Worm (Caenorhabditis elegans): ENCODE results near the gene dyn-1.

dyn-1 gene

DNA sequence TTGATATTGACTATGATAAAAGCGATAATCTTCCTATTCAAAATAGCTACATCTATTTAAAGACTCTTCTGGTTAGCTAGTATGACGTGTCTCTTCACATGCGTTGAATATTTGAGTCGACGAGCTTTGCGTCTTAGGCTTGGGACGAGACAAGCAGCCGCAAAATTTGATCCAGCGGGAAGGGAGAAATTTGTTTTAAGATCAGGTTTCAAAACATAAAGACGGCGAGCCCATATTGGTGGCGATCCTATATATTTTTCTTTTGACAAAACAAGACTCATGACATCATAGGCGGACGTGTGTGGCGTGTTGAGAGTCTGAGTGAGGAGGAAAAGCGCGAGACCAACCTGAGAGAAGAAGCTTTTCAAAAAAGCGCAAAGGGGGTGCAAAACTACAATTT, 23.2 kb upstream of the dyn-1 start:
- no peak for TF ChIP-seq ref-1 (GFP tag; conservative IDR thresholded peaks at IDR 0.05)
- no peak for TF ChIP-seq ztf-23 (GFP tag; IDR thresholded peaks at IDR 0.05)
- no peak for TF ChIP-seq ztf-29 (GFP tag; IDR thresholded peaks at IDR 0.05)
- no peak for TF ChIP-seq cog-1 (tag; optimal IDR thresholded peaks at IDR 0.05)
- TF ChIP-seq klf-2 (GFP tag; conservative IDR thresholded peaks at IDR 0.05), result no peak
- TF ChIP-seq med-1 (GFP tag; optimal IDR thresholded peaks at IDR 0.05; ENCODE audit: insufficient read depth), result no peak
- TF ChIP-seq tab-1 (GFP tag; IDR thresholded peaks at IDR 0.05), result no peak
- no peak for TF ChIP-seq flt-1 (GFP tag; IDR thresholded peaks at IDR 0.05)
- TF ChIP-seq T22C8.4 (GFP tag; IDR thresholded peaks at IDR 0.05), result no peak

DNA sequence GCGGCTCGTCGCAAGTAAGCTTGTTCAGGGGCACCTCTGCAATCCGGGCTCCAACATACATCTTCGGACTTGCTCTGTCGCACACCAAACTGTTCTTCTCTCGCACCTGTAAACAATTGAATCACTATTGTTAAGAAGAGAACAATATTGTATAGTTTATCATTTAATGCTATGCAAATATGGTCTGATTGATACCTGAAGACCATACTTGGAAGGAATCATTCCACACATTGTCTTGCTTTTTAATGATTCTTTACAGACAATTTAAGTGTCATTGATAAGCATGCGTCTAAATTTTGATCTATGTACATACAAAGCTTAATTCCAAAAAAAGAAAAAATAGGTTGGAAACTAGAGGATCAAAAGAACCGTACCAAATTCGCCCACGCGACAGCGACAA, 21.7 kb upstream of the dyn-1 start:
- TF ChIP-seq med-1 (GFP tag; optimal IDR thresholded peaks at IDR 0.05; ENCODE audit: insufficient read depth), result no peak
- no peak for TF ChIP-seq ref-1 (GFP tag; conservative IDR thresholded peaks at IDR 0.05)
- no peak for TF ChIP-seq klf-2 (GFP tag; conservative IDR thresholded peaks at IDR 0.05)
- TF ChIP-seq cog-1 (tag; optimal IDR thresholded peaks at IDR 0.05), result no peak
- no peak for TF ChIP-seq ztf-29 (GFP tag; IDR thresholded peaks at IDR 0.05)
- no peak for TF ChIP-seq flt-1 (GFP tag; IDR thresholded peaks at IDR 0.05)
- TF ChIP-seq T22C8.4 (GFP tag; IDR thresholded peaks at IDR 0.05), result no peak
- no peak for TF ChIP-seq tab-1 (GFP tag; IDR thresholded peaks at IDR 0.05)
- no peak for TF ChIP-seq ztf-23 (GFP tag; IDR thresholded peaks at IDR 0.05)

DNA sequence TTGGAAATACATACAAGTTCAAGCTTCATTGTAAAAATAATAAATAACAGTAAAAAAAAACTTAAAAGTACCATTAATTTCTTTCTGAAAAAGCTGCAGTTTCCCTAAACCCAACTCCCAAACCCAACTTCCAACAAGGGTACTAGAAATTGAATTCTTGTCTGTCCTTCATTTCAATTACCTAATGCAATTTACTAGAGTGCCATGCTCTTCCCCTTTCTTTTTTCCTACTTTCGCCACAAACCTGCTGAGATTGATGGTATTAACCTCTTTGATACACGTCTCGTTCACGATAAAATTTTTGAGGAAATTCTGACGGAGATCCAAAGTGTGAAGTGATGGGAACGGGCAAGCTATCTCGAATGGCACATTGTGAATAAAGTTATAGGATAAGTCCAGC, 20.8 kb upstream of the dyn-1 start:
- no peak for TF ChIP-seq klf-2 (GFP tag; conservative IDR thresholded peaks at IDR 0.05)
- no peak for TF ChIP-seq flt-1 (GFP tag; IDR thresholded peaks at IDR 0.05)
- TF ChIP-seq tab-1 (GFP tag; IDR thresholded peaks at IDR 0.05), result no peak
- TF ChIP-seq cog-1 (tag; optimal IDR thresholded peaks at IDR 0.05), result no peak
- no peak for TF ChIP-seq ztf-23 (GFP tag; IDR thresholded peaks at IDR 0.05)
- no peak for TF ChIP-seq med-1 (GFP tag; optimal IDR thresholded peaks at IDR 0.05; ENCODE audit: insufficient read depth)
- no peak for TF ChIP-seq ref-1 (GFP tag; conservative IDR thresholded peaks at IDR 0.05)
- no peak for TF ChIP-seq ztf-29 (GFP tag; IDR thresholded peaks at IDR 0.05)
- TF ChIP-seq T22C8.4 (GFP tag; IDR thresholded peaks at IDR 0.05), result no peak

DNA sequence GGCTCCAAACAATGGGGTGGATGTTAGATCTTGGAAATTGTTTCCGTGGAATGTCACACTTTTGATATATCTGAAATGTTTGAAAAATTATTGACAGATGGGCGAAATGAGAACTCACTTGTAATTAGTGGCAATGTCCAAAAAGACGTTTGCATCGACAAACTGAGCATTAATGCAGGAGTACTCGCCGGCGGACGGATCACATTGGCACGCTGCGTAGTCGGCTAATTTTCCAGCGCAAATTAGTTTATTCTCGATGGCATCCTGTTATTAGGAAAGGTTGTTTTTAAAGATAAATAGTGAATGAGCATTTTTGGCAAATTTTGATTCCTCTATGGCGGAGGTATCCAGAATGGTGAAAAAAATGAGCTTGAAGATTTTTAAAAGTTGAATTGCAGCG, 17.9 kb upstream of the dyn-1 start:
- TF ChIP-seq flt-1 (GFP tag; IDR thresholded peaks at IDR 0.05) (no peak), med-1 (GFP tag; optimal IDR thresholded peaks at IDR 0.05; ENCODE audit: insufficient read depth) (no peak), ztf-23 (GFP tag; IDR thresholded peaks at IDR 0.05) (no peak), ref-1 (GFP tag; conservative IDR thresholded peaks at IDR 0.05) (no peak), tab-1 (GFP tag; IDR thresholded peaks at IDR 0.05) (no peak), ztf-29 (GFP tag; IDR thresholded peaks at IDR 0.05) (no peak)

DNA sequence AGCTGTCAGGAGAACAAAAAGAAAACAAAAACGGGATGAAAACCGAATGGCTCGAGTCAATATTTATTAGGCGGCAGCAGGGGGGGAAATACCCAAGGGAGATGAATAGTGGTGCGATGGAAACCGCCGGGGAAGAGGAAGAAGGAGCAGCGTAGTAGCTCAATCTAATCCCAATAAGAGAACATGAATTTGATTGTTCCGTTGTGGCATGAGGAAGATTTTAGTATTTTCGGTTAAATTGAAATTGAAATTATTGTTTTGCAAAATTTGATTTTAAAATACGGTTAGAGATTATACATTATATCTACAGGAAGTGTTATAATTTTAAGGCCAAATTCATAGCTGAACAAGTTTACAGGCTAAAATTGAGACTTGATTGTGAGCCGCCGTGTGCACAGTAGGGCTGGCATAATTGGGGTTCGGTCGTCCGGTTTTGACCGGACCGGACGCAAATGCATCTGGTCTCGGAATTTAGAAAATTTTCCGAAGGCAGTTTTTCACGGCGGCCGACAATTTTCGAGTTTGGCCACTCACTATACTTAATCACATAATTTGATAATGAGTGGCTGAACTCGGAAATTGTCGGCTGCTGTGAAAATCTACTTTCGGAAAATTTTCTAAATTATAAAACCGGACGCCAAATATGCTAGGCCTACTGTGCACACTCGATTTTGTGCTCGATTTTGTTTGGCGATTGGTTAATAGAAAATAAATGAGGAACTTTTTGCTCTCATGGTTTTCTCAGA, 16.5 kb upstream of the dyn-1 start:
- TF ChIP-seq klf-2 (GFP tag; conservative IDR thresholded peaks at IDR 0.05), result no peak

DNA sequence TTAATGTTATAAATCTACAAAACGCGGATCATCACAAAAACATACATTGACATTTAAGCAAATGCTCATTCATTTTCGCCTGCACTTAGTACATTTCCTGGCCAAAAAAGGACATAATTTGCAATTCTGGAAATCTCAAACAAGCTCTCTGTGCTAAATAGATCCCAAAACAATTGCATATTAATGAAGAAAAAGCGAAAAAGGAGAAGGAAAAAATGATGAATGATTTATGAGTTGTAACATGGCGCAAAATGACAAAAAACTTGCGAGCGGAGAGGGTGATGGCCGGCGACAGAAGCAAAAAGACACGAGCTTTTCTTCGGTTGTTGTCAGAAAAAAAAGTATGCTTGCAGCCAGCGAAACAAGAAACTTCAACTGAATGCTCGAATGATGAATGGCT, 13.8 kb upstream of the dyn-1 start:
- no peak for TF ChIP-seq ztf-23 (GFP tag; IDR thresholded peaks at IDR 0.05)
- no peak for TF ChIP-seq T22C8.4 (GFP tag; IDR thresholded peaks at IDR 0.05)

DNA sequence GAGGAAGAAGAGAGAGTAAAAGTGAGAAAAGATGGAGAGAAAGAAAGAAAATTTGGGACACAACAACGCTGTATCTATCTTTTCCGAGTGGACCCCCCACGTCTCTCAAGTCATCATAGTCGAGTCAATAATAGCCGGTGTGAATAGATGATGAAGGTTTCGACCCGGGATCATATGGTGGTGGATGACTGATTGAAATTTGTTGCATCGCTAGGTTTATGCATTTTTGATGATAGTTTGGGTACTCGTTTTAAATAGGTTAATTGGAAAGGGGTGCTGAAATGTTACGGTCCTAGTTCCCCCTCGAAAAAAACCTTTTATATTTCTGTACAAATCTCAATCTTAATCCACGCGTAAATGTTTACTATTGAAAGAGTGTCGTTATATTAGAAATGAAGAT, 13.2 kb upstream of the dyn-1 start:
- no peak for TF ChIP-seq cog-1 (tag; optimal IDR thresholded peaks at IDR 0.05)
- no peak for TF ChIP-seq T22C8.4 (GFP tag; IDR thresholded peaks at IDR 0.05)
- TF ChIP-seq ztf-29 (GFP tag; IDR thresholded peaks at IDR 0.05), result no peak
- TF ChIP-seq med-1 (GFP tag; optimal IDR thresholded peaks at IDR 0.05; ENCODE audit: insufficient read depth), result no peak
- TF ChIP-seq ztf-23 (GFP tag; IDR thresholded peaks at IDR 0.05), result no peak

DNA sequence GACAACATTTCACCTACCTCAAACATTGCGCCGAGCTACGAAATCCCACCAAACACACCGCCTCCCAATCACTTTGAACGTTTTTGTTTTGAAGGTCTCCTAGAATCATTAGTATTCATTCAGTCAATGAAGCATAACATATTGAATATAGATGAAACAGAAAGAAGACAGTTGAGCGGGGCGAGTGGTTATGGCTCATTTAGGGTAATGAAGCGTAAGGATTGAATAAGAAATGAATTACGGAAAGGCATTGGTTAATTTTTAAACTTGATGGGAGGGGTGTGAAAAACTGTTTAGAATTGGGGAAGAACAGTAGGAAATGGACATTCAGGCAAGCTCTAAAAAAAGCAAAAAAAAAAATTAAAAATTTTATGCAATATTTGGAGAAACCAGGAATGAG, 10.8 kb upstream of the dyn-1 start, which contains the start of gene lron-3:
TSS of gene lron-3 (minus strand) at position 101 of the 400 bp plus-strand sequence.
- TF ChIP-seq med-1 (GFP tag; optimal IDR thresholded peaks at IDR 0.05; ENCODE audit: insufficient read depth) (no peak), klf-2 (GFP tag; conservative IDR thresholded peaks at IDR 0.05) (no peak), tab-1 (GFP tag; IDR thresholded peaks at IDR 0.05) (no peak)

DNA sequence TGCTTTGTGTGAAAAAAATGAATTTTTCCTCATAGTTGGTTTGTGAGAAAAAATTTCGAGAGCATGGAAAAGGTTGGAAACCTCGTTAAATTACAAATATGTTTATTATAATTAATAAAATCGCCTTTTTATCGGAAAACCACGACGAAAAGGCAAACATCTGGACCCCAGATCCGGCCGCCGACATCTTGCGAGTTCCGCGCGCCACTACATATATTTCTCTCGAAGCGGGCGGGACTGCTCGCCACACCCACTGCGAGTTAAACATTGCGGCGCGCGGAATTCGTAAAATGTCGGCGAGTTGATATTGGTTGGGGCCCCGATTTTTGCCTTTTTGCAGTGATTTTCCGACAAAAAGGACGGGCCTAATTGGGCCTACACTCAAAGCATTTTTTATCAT, 9.2 kb upstream of the dyn-1 start:
- TF ChIP-seq flt-1 (GFP tag; IDR thresholded peaks at IDR 0.05) (no peak), med-1 (GFP tag; optimal IDR thresholded peaks at IDR 0.05; ENCODE audit: insufficient read depth) (no peak), T22C8.4 (GFP tag; IDR thresholded peaks at IDR 0.05) (no peak), tab-1 (GFP tag; IDR thresholded peaks at IDR 0.05) (no peak), ref-1 (GFP tag; conservative IDR thresholded peaks at IDR 0.05) (no peak), cog-1 (tag; optimal IDR thresholded peaks at IDR 0.05) (no peak), ztf-29 (GFP tag; IDR thresholded peaks at IDR 0.05) (no peak), klf-2 (GFP tag; conservative IDR thresholded peaks at IDR 0.05) (no peak), ztf-23 (GFP tag; IDR thresholded peaks at IDR 0.05) (no peak)

DNA sequence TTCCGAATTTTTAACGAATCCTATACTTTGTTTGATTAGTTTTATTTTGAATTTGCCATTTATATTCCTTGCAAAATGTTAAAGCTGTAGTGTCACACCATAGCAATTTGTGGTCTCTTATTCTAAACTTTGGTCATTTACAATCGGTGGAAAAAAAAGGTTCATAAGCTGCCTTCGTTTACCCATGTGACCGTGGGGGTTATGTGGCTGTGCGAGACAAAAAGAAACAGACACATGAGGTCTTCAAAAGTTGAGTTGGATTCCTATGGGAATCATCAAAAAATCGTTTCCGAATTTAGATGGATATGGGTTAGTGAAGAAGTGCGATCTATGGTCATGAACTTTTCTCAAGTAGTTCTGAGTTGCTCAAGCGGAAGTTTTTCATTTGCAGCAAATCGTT, 4.4 kb upstream of the dyn-1 start:
- no peak for TF ChIP-seq flt-1 (GFP tag; IDR thresholded peaks at IDR 0.05)

DNA sequence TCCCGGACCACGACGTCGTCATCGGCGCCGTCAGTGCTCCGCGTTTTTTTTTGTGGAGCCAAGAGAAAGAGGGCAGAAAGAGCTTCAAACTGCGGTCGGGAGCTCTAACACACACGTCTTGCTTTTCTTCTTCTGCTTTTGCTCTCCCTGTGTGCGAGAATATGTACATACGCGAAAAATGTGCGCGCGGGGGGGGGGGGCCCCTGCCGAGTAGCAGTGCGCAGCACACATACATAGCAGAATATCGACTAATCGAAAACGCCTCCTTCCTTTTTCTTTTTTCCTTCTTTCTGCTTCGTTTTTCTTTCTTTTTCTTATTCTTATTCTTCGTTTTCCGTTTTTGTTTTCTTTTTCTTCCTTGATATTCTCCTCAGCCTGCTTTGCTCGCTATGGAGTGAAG, 2.0 kb upstream of the dyn-1 start:
- TF ChIP-seq flt-1 (GFP tag; IDR thresholded peaks at IDR 0.05) (0 out of 2 replicates have a peak, but pooled peaks have one; percentile 42), cog-1 (tag; optimal IDR thresholded peaks at IDR 0.05) (no peak), ztf-23 (GFP tag; IDR thresholded peaks at IDR 0.05) (0 out of 2 replicates have a peak, but pooled peaks have one; percentile 29)
